Worm (Caenorhabditis elegans) whole organism, young adult: Measurements from ENCODE around the gene B0416.2.

Experiments used
- B0261.1 ChIP-seq: sonication (generic microtip); optimal IDR thresholded peaks from 2 replicates; lab custom pipeline; 2016; ENCODE audit warnings: mild to moderate bottlenecking, missing genetic modification characterization, moderate library complexity, missing compliant biosample characterization
- B0336.3 ChIP-seq: fragments of 200-800 bp; sonication (Bioruptor generic); IDR thresholded peaks from 2 replicates; pipeline ENCODE4 v1.3.6; 2022; ENCODE audit warnings: missing genetic modification characterization, missing compliant biosample characterization
- F10E7.11 ChIP-seq: sonication (generic microtip); optimal IDR thresholded peaks from 2 replicates; lab custom pipeline; 2017; ENCODE audit warnings: mild to moderate bottlenecking, missing genetic modification characterization, moderate library complexity, missing compliant biosample characterization
- F39B2.1 ChIP-seq: fragments of 200-800 bp; sonication (Bioruptor generic); IDR thresholded peaks from 2 replicates; pipeline ENCODE4 v1.3.6; 2022; ENCODE audit warnings: missing genetic modification reagents, missing genetic modification characterization, missing compliant biosample characterization
- K11D2.4 ChIP-seq: fragments of 200-800 bp; sonication (Bioruptor generic); IDR thresholded peaks from 2 replicates; pipeline ENCODE4 v1.3.6; 2022; ENCODE audit warnings: missing genetic modification reagents, missing genetic modification characterization, missing compliant biosample characterization
- K12H6.12 ChIP-seq: fragments of 200-800 bp; sonication (Bioruptor generic); optimal IDR thresholded peaks from 2 replicates; lab custom pipeline; 2018; ENCODE audit warnings: mild to moderate bottlenecking, missing genetic modification characterization, missing compliant biosample characterization
- T07F8.4 ChIP-seq: sonication (generic microtip); optimal IDR thresholded peaks from 2 replicates; lab custom pipeline; 2016; ENCODE audit warnings: mild to moderate bottlenecking, missing genetic modification characterization, moderate library complexity, missing compliant biosample characterization
- Y67H2A.10 ChIP-seq: fragments of 200-800 bp; sonication (Bioruptor generic); conservative IDR thresholded peaks from 2 replicates; pipeline ENCODE4 v1.3.6; 2022; ENCODE audit warnings: missing genetic modification reagents, missing genetic modification characterization, missing compliant biosample characterization
- ama-1 ChIP-seq, 3 experiments: fragments of 150-350 bp in 1 of 3; sonication (generic microtip) in 2 of 3; optimal IDR thresholded peaks; 2 replicates each; lab custom pipeline; 2014 to 2018; ENCODE audit warnings: missing biosample characterization in 2 of 3, missing genetic modification characterization in 2 of 3, missing genetic modification reagents in 2 of 3
- aptf-2 ChIP-seq: fragments of 200-800 bp; sonication (Bioruptor generic); conservative IDR thresholded peaks from 2 replicates; pipeline ENCODE4 v1.3.6; 2022; ENCODE audit warnings: missing genetic modification reagents, missing genetic modification characterization, missing compliant biosample characterization
- cebp-2 ChIP-seq: fragments of 200-800 bp; sonication (Bioruptor generic); IDR thresholded peaks from 2 replicates; pipeline ENCODE4 v1.3.6; 2022; ENCODE audit warnings: missing genetic modification characterization, missing compliant biosample characterization
- ceh-100 ChIP-seq: fragments of 200-800 bp; sonication (Bioruptor generic); IDR thresholded peaks from 2 replicates; pipeline ENCODE4 v1.3.6; 2022; ENCODE audit warnings: missing genetic modification reagents, missing genetic modification characterization, missing compliant biosample characterization
- ceh-91 ChIP-seq: fragments of 200-800 bp; sonication (Bioruptor generic); IDR thresholded peaks from 2 replicates; pipeline ENCODE4 v1.3.6; 2022; ENCODE audit warnings: missing genetic modification reagents, missing genetic modification characterization, missing compliant biosample characterization
- chd-7 ChIP-seq: sonication (generic microtip); optimal IDR thresholded peaks from 2 replicates; lab custom pipeline; 2016; ENCODE audit warnings: mild to moderate bottlenecking, missing genetic modification characterization, moderate library complexity, missing compliant biosample characterization
- dox-1 ChIP-seq: fragments of 200-800 bp; sonication (Bioruptor generic); IDR thresholded peaks from 2 replicates; pipeline ENCODE4 v1.3.6; 2022; ENCODE audit warnings: missing genetic modification reagents, missing genetic modification characterization, missing compliant biosample characterization
- dpff-1 ChIP-seq: sonication (generic microtip); optimal IDR thresholded peaks from 2 replicates; lab custom pipeline; 2017; ENCODE audit warnings: mild to moderate bottlenecking, missing genetic modification characterization, missing compliant biosample characterization
- dpl-1 ChIP-seq: fragments of 150-350 bp; optimal IDR thresholded peaks from 2 replicates; lab custom pipeline; 2014; ENCODE audit warnings: missing biosample characterization, missing genetic modification reagents, missing genetic modification characterization
- egl-18 ChIP-seq: fragments of 200-800 bp; sonication (Bioruptor generic); IDR thresholded peaks from 2 replicates; pipeline ENCODE4 v1.3.6; 2022; ENCODE audit warnings: missing genetic modification reagents, missing genetic modification characterization, missing compliant biosample characterization
- egrh-3 ChIP-seq: fragments of 200-800 bp; sonication (Bioruptor generic); IDR thresholded peaks from 2 replicates; pipeline ENCODE4 v1.3.6; 2022; ENCODE audit warnings: missing genetic modification reagents, missing genetic modification characterization, missing compliant biosample characterization
- ekl-4 ChIP-seq: fragments of 200-800 bp; sonication (Bioruptor generic); IDR thresholded peaks from 2 replicates; pipeline ENCODE4 v1.3.6; 2022; ENCODE audit warnings: missing genetic modification reagents, missing genetic modification characterization, missing compliant biosample characterization
- hmg-1.2 ChIP-seq: fragments of 200-800 bp; sonication (Bioruptor generic); IDR thresholded peaks from 2 replicates; pipeline ENCODE4 v1.3.6; 2022; ENCODE audit warnings: missing genetic modification reagents, missing genetic modification characterization, missing compliant biosample characterization
- hsf-1 ChIP-seq: fragments of 200-800 bp; sonication (Bioruptor generic); IDR thresholded peaks from 2 replicates; pipeline ENCODE4 v1.3.6; 2022; ENCODE audit warnings: missing genetic modification reagents, missing genetic modification characterization, missing compliant biosample characterization
- lin-26 ChIP-seq: fragments of 200-800 bp; sonication (Bioruptor generic); IDR thresholded peaks from 2 replicates; pipeline ENCODE4 v1.3.6; 2022; ENCODE audit warnings: missing genetic modification reagents, missing genetic modification characterization, missing compliant biosample characterization
- lin-40 ChIP-seq: sonication (generic microtip); optimal IDR thresholded peaks from 2 replicates; lab custom pipeline; 2016; ENCODE audit warnings: missing genetic modification characterization, mild to moderate bottlenecking, missing compliant biosample characterization, missing genotype, missing genetic modification reagents
- lir-1 ChIP-seq: fragments of 200-800 bp; sonication (Bioruptor generic); conservative IDR thresholded peaks from 2 replicates; pipeline ENCODE4 v1.3.6; 2022; ENCODE audit warnings: missing genetic modification reagents, missing genetic modification characterization, missing compliant biosample characterization
- lsl-1 ChIP-seq: fragments of 200-800 bp; sonication (Bioruptor generic); optimal IDR thresholded peaks from 2 replicates; lab custom pipeline; 2018; ENCODE audit warnings: mild to moderate bottlenecking, missing genetic modification characterization, moderate library complexity, missing compliant biosample characterization
- madf-10 ChIP-seq: sonication (generic microtip); optimal IDR thresholded peaks from 2 replicates; lab custom pipeline; 2016; ENCODE audit warnings: mild to moderate bottlenecking, missing genetic modification characterization, missing compliant biosample characterization
- madf-6 ChIP-seq: fragments of 200-800 bp; sonication (Bioruptor generic); IDR thresholded peaks from 2 replicates; pipeline ENCODE4 v1.3.6; 2022; ENCODE audit warnings: missing genetic modification reagents, missing genetic modification characterization, missing compliant biosample characterization
- mcd-1 ChIP-seq: fragments of 200-800 bp; sonication (Bioruptor generic); IDR thresholded peaks from 2 replicates; pipeline ENCODE4 v1.3.6; 2022; ENCODE audit warnings: missing genetic modification reagents, missing genetic modification characterization, missing compliant biosample characterization
- mel-28 ChIP-seq: sonication (generic microtip); optimal IDR thresholded peaks from 2 replicates; lab custom pipeline; 2016; ENCODE audit warnings: borderline replicate concordance, mild to moderate bottlenecking, missing genetic modification characterization, missing compliant biosample characterization
- mes-4 ChIP-seq: sonication (generic microtip); optimal IDR thresholded peaks from 2 replicates; lab custom pipeline; 2016; ENCODE audit warnings: missing genotype, missing genetic modification characterization, missing compliant biosample characterization
- nfya-1 ChIP-seq: sonication (generic microtip); optimal IDR thresholded peaks from 2 replicates; lab custom pipeline; 2017; ENCODE audit warnings: antibody characterized with exemption, missing compliant biosample characterization, missing genetic modification characterization, borderline replicate concordance; ENCODE audit not compliant: insufficient read depth
- nhr-179 ChIP-seq: sonication (generic microtip); optimal IDR thresholded peaks from 2 replicates; lab custom pipeline; 2016; ENCODE audit warnings: mild to moderate bottlenecking, missing genetic modification characterization, missing compliant biosample characterization
- pbrm-1 ChIP-seq: fragments of 200-800 bp; sonication (Bioruptor generic); IDR thresholded peaks from 2 replicates; pipeline ENCODE4 v1.3.6; 2022; ENCODE audit warnings: missing genetic modification reagents, missing genetic modification characterization, missing compliant biosample characterization
- sdz-38 ChIP-seq: sonication (generic microtip); optimal IDR thresholded peaks from 2 replicates; lab custom pipeline; 2016; ENCODE audit warnings: missing genotype, missing genetic modification characterization, missing compliant biosample characterization
- sea-2 ChIP-seq: fragments of 200-800 bp; sonication (Bioruptor generic); IDR thresholded peaks from 2 replicates; pipeline ENCODE4 v1.3.6; 2022; ENCODE audit warnings: missing genetic modification characterization, missing compliant biosample characterization
- snpc-1.3 ChIP-seq: sonication (generic microtip); optimal IDR thresholded peaks from 2 replicates; lab custom pipeline; 2017; ENCODE audit warnings: missing genetic modification characterization, mild to moderate bottlenecking, missing compliant biosample characterization, antibody characterized with exemption, moderate library complexity, missing genotype, missing genetic modification reagents; ENCODE audit not compliant: insufficient read depth
- snpc-4 ChIP-seq, 5 experiments: fragments of 150-350 bp in 1 of 5; sonication (generic microtip) in 4 of 5; optimal IDR thresholded peaks; 2 replicates each; lab custom pipeline; 2014 to 2018; ENCODE audit warnings: missing genetic modification characterization in 5 of 5, missing biosample characterization in 3 of 5, antibody characterized with exemption in 2 of 5, mild to moderate bottlenecking in 2 of 5, missing compliant biosample characterization in 2 of 5, missing genotype in 2 of 5, moderate library complexity in 2 of 5, missing genetic modification reagents in 1 of 5
- somi-1 ChIP-seq: fragments of 200-800 bp; sonication (Bioruptor generic); optimal IDR thresholded peaks from 2 replicates; lab custom pipeline; 2018; ENCODE audit warnings: mild to moderate bottlenecking, missing genetic modification characterization, missing compliant biosample characterization
- tbp1 ChIP-seq: fragments of 200-800 bp; sonication (Bioruptor generic); optimal IDR thresholded peaks from 2 replicates; lab custom pipeline; 2018; ENCODE audit warnings: mild to moderate bottlenecking, missing genetic modification characterization, missing compliant biosample characterization
- unc-130 ChIP-seq: sonication (generic microtip); optimal IDR thresholded peaks from 2 replicates; lab custom pipeline; 2016; ENCODE audit warnings: missing genetic modification reagents, missing genetic modification characterization, missing compliant biosample characterization
- ztf-22 ChIP-seq: fragments of 200-800 bp; sonication (Bioruptor generic); optimal IDR thresholded peaks from 2 replicates; lab custom pipeline; 2018; ENCODE audit warnings: mild to moderate bottlenecking, missing genetic modification characterization, moderate library complexity, missing compliant biosample characterization
- ztf-3 ChIP-seq: fragments of 200-800 bp; sonication (Bioruptor generic); optimal IDR thresholded peaks from 2 replicates; lab custom pipeline; 2018; ENCODE audit warnings: mild to moderate bottlenecking, missing genetic modification characterization, missing compliant biosample characterization
- ztf-6 ChIP-seq: fragments of 200-800 bp; sonication (Bioruptor generic); IDR thresholded peaks from 2 replicates; pipeline ENCODE4 v1.3.6; 2022; ENCODE audit warnings: missing genetic modification reagents, missing genetic modification characterization, missing compliant biosample characterization

The B0416.2 gene

ce11 chrX:9337832-9338231, 38.9 kb downstream of the B0416.2 start (continued):
- no peak for TF ChIP-seq snpc-4 (GFP tag; optimal IDR thresholded peaks at IDR 0.05; lab: Kevin White, UChicago)
- TF ChIP-seq snpc-4 (tag; optimal IDR thresholded peaks at IDR 0.05; lab: Kevin White, UChicago), result no peak
- TF ChIP-seq F10E7.11 (tag; lab: Kevin White, UChicago), result no peak
- peak; percentile 38 for TF ChIP-seq madf-10
- TF ChIP-seq nfya-1 (tag; lab: Kevin White, UChicago), result no peak
- TF ChIP-seq mel-28 (tag; lab: Kevin White, UChicago), result no peak

- TF ChIP-seq sea-2 (GFP tag; lab: Robert Waterston, UW) (no peak), chd-7 (tag; lab: Kevin White, UChicago) (no peak), egl-18 (GFP tag; lab: Robert Waterston, UW) (no peak), ztf-6 (GFP tag; lab: Robert Waterston, UW) (no peak), K12H6.12 (tag; lab: Kevin White, UChicago) (no peak), F39B2.1 (GFP tag; lab: Robert Waterston, UW) (no peak), B0261.1 (tag; lab: Kevin White, UChicago) (no peak), dox-1 (GFP tag; lab: Robert Waterston, UW) (no peak), ztf-22 (GFP tag; lab: Kevin White, UChicago) (no peak), snpc-1.3 (tag; lab: Kevin White, UChicago) (no peak), mes-4 (tag; lab: Kevin White, UChicago) (no peak)
Observed at ce11 chrX:9338375-9338774, 39.4 kb downstream of the B0416.2 start, which contains the start of gene apa-2. Gene apa-2 (plus strand): TSS chrX:9338675.

DNA sequence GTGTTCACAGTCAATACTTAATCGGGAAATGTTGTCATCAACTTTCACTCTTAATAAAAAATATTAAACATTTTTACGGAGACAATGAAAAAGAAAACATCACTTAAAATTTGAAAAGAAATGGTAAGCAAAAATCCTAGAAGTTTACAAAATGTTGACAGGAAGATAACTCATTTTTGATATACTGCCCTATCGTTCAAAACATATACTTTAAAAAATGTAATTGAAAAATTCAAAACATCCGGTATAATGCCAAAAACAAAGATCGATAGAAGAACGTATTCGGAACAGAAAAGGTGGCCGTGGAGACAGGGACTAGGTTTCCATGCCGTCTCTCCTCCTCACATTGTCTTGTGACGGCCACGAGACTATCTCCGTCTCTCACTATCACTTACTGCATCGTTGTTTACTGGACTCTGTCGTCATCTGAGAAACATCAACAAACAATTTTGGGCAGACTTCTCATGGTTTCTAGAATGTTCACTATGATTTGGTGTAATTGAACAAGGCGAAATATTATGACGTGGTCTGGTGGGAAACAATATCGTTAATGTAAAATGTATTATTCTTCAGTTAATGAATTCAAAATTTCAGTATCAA, 48.5 kb downstream of the B0416.2 start, which contains the start of gene oga-1:
Gene oga-1, minus strand, starts transcription at position 51 of the 600 bp plus-strand sequence.
- TF ChIP-seq nhr-179, result no peak
- no peak for TF ChIP-seq dpff-1 (tag; lab: Kevin White, UChicago)
- TF ChIP-seq hmg-1.2, result peak; percentile 82
- TF ChIP-seq B0336.3, result no peak
- TF ChIP-seq ekl-4, result peak; percentile 63
- no peak for TF ChIP-seq T07F8.4 (tag; lab: Kevin White, UChicago)
- no peak for TF ChIP-seq ztf-3
- no peak for TF ChIP-seq ceh-91 (GFP tag; lab: Robert Waterston, UW)
- no peak for TF ChIP-seq lin-40 (tag; lab: Kevin White, UChicago)
- peak; percentile 57; the same call in 1 of the 2 replicates for TF ChIP-seq Y67H2A.10 (GFP tag; lab: Robert Waterston, UW)
- no peak for TF ChIP-seq dpl-1 (GFP tag; lab: Kevin White, UChicago)
- TF ChIP-seq cebp-2 (GFP tag; lab: Robert Waterston, UW), result no peak
- TF ChIP-seq egrh-3 (GFP tag; lab: Robert Waterston, UW), result peak; percentile 17; the same call in 1 of the 2 replicates
- no peak for TF ChIP-seq tbp1 (GFP tag; lab: Kevin White, UChicago)
- no peak for TF ChIP-seq sdz-38
- no peak for TF ChIP-seq mcd-1 (GFP tag; lab: Robert Waterston, UW)
- TF ChIP-seq aptf-2, result no peak
- TF ChIP-seq madf-6 (GFP tag; lab: Robert Waterston, UW), result no peak
- TF ChIP-seq pbrm-1 (GFP tag; lab: Robert Waterston, UW), result peak; percentile 67; the same call in 1 of the 2 replicates
- peak; percentile 68 for TF ChIP-seq somi-1 (GFP tag; lab: Kevin White, UChicago)
- TF ChIP-seq lsl-1 (GFP tag; lab: Kevin White, UChicago), result no peak
- TF ChIP-seq lir-1 (GFP tag; lab: Robert Waterston, UW), result 0 out of 2 replicates have a peak, but pooled peaks have one; percentile 32
- no peak for TF ChIP-seq lin-26 (GFP tag; lab: Robert Waterston, UW)
- no peak for TF ChIP-seq ama-1 (optimal IDR thresholded peaks at IDR 0.05; lab: Kevin White, UChicago)
- no peak for TF ChIP-seq ama-1 (GFP tag; optimal IDR thresholded peaks at IDR 0.05; lab: Kevin White, UChicago)
- TF ChIP-seq ceh-100 (GFP tag; lab: Robert Waterston, UW), result no peak
- TF ChIP-seq madf-10, result peak; percentile 29
- peak; percentile 86 for TF ChIP-seq hsf-1 (GFP tag; lab: Robert Waterston, UW)
- TF ChIP-seq sea-2 (GFP tag; lab: Robert Waterston, UW), result no peak
- no peak for TF ChIP-seq unc-130 (GFP tag; lab: Kevin White, UChicago)
- TF ChIP-seq K11D2.4 (GFP tag; lab: Robert Waterston, UW), result peak; percentile 58; the same call in 1 of the 2 replicates
